Fruit fly (Drosophila melanogaster): ENCODE results near the gene Ugt303A1.

The Ugt303A1 gene

dm6 chr3R:11226496-11226895 lies 51.2 kb downstream of the Ugt303A1 start, which contains the start of gene CG17726 (continued):
- TF ChIP-seq Eip74EF (GFP tag; optimal IDR thresholded peaks at IDR 0.05): peak in 1 of 2 experiments; percentile 97
